Fruit fly (Drosophila melanogaster): ENCODE results near the gene TAF1B.
A peak's percentile ranks its signal among the peaks of the same experiment; 100 is the strongest.

Gene TAF1B

DNA sequence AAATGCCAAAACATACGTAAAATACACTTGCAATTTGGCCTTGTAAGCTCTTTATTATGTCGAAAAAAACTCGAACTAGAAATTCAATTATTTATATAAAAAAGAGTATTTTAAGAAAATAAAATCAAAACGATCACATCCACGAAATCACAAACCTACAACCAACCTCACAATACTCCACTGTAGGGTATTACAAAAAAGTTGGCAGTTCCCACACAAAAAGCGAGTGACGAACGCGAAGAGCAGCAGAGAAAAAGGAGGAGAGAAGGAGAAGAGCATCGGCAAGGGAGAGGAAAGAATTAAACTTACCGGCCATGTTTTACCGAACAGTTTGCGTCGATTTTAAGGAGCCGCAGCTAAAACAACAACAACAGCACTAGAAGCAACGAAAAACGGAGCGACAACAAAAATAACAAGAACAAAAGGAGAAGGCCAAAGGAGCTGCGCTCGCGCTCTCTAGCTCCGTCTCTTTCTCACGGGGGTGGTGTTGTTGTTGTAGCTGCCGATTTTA lies 11.0 kb downstream of the TAF1B start (continued):
- no peak for TF ChIP-seq CG12071 (GFP tag; optimal IDR thresholded peaks at IDR 0.05)
- TF ChIP-seq Ets97D (GFP tag; optimal IDR thresholded peaks at IDR 0.05) = no peak
- TF ChIP-seq NC2β (GFP tag; optimal IDR thresholded peaks at IDR 0.05) = no peak
- no peak for TF ChIP-seq fru (optimal IDR thresholded peaks at IDR 0.05)
- peak; percentile 64 for TF ChIP-seq CG10321 (GFP tag; IDR thresholded peaks at IDR 0.05)
- TF ChIP-seq Hr51 (GFP tag; optimal IDR thresholded peaks at IDR 0.05) = peak in 1 of 2 experiments; percentile 29
- peak; percentile 23 for TF ChIP-seq CG12155 (GFP tag; optimal IDR thresholded peaks at IDR 0.05)
- TF ChIP-seq trem (tag; optimal IDR thresholded peaks at IDR 0.05) = peak; percentile 98
- no peak for TF ChIP-seq HLHmδ (GFP tag; optimal IDR thresholded peaks at IDR 0.05)
- no peak for TF ChIP-seq Ets65A (GFP tag)
- TF ChIP-seq CG1832 (GFP tag; optimal IDR thresholded peaks at IDR 0.05) = peak; percentile 69
- peak; percentile 33 for TF ChIP-seq dmrt99B (tag; optimal IDR thresholded peaks at IDR 0.05)
- TF ChIP-seq pros (GFP tag; optimal IDR thresholded peaks at IDR 0.05) = peak; percentile 93
- peak; percentile 82 for TF ChIP-seq Meics (GFP tag; optimal IDR thresholded peaks at IDR 0.05)
- TF ChIP-seq zf30C (GFP tag; optimal IDR thresholded peaks at IDR 0.05) = no peak
- peak; percentile 31 for TF ChIP-seq Vsx1 (GFP tag; optimal IDR thresholded peaks at IDR 0.05)
- peak; percentile 17 for TF ChIP-seq ewg (GFP tag; optimal IDR thresholded peaks at IDR 0.05)
- no peak for TF ChIP-seq CG1603 (tag; optimal IDR thresholded peaks at IDR 0.05)
- peak; percentile 15 for TF ChIP-seq CG8924 (tag; optimal IDR thresholded peaks at IDR 0.05)
- TF ChIP-seq B-H1 (GFP tag; IDR thresholded peaks at IDR 0.05) = no peak
- peak; percentile 27 for TF ChIP-seq phol (tag; optimal IDR thresholded peaks at IDR 0.05)
- peak; percentile 48; the same call in 2 of the 3 replicates for TF ChIP-seq row (GFP tag; IDR thresholded peaks at IDR 0.05)
- TF ChIP-seq Scr (GFP tag; IDR thresholded peaks at IDR 0.05; ENCODE audit: partially characterized antibody) = no peak
- peak; percentile 35 for TF ChIP-seq CG11504 (tag; optimal IDR thresholded peaks at IDR 0.05)
- peak; percentile 84 for TF ChIP-seq D19A (tag; optimal IDR thresholded peaks at IDR 0.05)
- peak; percentile 37; the same call in 1 of the 3 replicates for TF ChIP-seq ci (GFP tag; IDR thresholded peaks at IDR 0.05)
- peak; percentile 26 for TF ChIP-seq stwl (tag; optimal IDR thresholded peaks at IDR 0.05)
- peak; percentile 2 for TF ChIP-seq CG10979 (tag; optimal IDR thresholded peaks at IDR 0.05)
- peak; percentile 37 for TF ChIP-seq CG12391 (tag; optimal IDR thresholded peaks at IDR 0.05)
- peak; percentile 36 for TF ChIP-seq Dp (GFP tag; optimal IDR thresholded peaks at IDR 0.05)
- TF ChIP-seq CG31441 (GFP tag; IDR thresholded peaks at IDR 0.05) = 0 out of 2 replicates have a peak, but pooled peaks have one; percentile 24
- TF ChIP-seq CG18262 (tag; optimal IDR thresholded peaks at IDR 0.05) = peak; percentile 12
- TF ChIP-seq lab (GFP tag; optimal IDR thresholded peaks at IDR 0.05) = peak; percentile 53

dm6 chr3R:10130975-10131529 lies 12.9 kb downstream of the TAF1B start:
- peak; percentile 0 for TF ChIP-seq CG17385 (GFP tag; optimal IDR thresholded peaks at IDR 0.05)
- no peak for TF ChIP-seq tna (GFP tag; IDR thresholded peaks at IDR 0.05; ENCODE audit: partially characterized antibody)
- no peak for TF ChIP-seq eyg (GFP tag; optimal IDR thresholded peaks at IDR 0.05)
- no peak for TF ChIP-seq CG18619 (GFP tag; optimal IDR thresholded peaks at IDR 0.05)
- TF ChIP-seq CG9215 (GFP tag; IDR thresholded peaks at IDR 0.05) = no peak
- peak; percentile 72 for TF ChIP-seq CG13296 (GFP tag; optimal IDR thresholded peaks at IDR 0.05)
- no peak for TF ChIP-seq Mrtf (GFP tag; IDR thresholded peaks at IDR 0.05)
- TF ChIP-seq CG15269 (tag; optimal IDR thresholded peaks at IDR 0.05) = peak; percentile 10
- no peak for TF ChIP-seq NK7.1 (GFP tag; optimal IDR thresholded peaks at IDR 0.05)
- no peak for TF ChIP-seq CG4282 (GFP tag; optimal IDR thresholded peaks at IDR 0.05)
- TF ChIP-seq Eip74EF (GFP tag; optimal IDR thresholded peaks at IDR 0.05) = no peak
- 0 out of 3 replicates have a peak, but pooled peaks have one; percentile 29 for TF ChIP-seq ci (GFP tag; IDR thresholded peaks at IDR 0.05)
- TF ChIP-seq lab (GFP tag; optimal IDR thresholded peaks at IDR 0.05) = peak; percentile 39
- TF ChIP-seq zf30C (GFP tag; optimal IDR thresholded peaks at IDR 0.05) = no peak
- TF ChIP-seq eve (GFP tag; optimal IDR thresholded peaks at IDR 0.05) = no peak
- no peak for TF ChIP-seq CG14710 (tag; optimal IDR thresholded peaks at IDR 0.05)
- no peak for TF ChIP-seq tap (tag; optimal IDR thresholded peaks at IDR 0.05)
- TF ChIP-seq CG13894 (tag; optimal IDR thresholded peaks at IDR 0.05) = peak; percentile 91
- no peak for TF ChIP-seq sim (GFP tag; IDR thresholded peaks at IDR 0.05)
- no peak for TF ChIP-seq Kr (GFP tag; optimal IDR thresholded peaks at IDR 0.05)
